Worm (Caenorhabditis elegans): ENCODE data around the gene F09E5.3.
"Not testable (repeated sequence)": the region's sequence is repeated elsewhere in the genome, so short reads cannot be mapped to it uniquely, and the experiment has no call there.

F09E5.3 gene

ce11 chrII:5346350-5346749, 27.4 kb upstream of the F09E5.3 start (continued):
- TF ChIP-seq dmd-9 (GFP tag; IDR thresholded peaks at IDR 0.05) (peak; percentile 85; the same call in 1 of the 2 replicates), D1046.2 (GFP tag; IDR thresholded peaks at IDR 0.05) (peak; percentile 83; the same call in 1 of the 2 replicates), nhr-48 (tag; optimal IDR thresholded peaks at IDR 0.05) (peak; percentile 0), snpc-1.2 (GFP tag; IDR thresholded peaks at IDR 0.05) (peak; percentile 85), arid-1 (GFP tag; conservative IDR thresholded peaks at IDR 0.05) (peak; percentile 84), nhr-102 (tag; optimal IDR thresholded peaks at IDR 0.05) (peak; percentile 40), vab-7 (GFP tag; IDR thresholded peaks at IDR 0.05) (peak; percentile 90), duxl-1 (tag; optimal IDR thresholded peaks at IDR 0.05; ENCODE audit: poor library complexity) (peak; percentile 43), lin-38 (GFP tag; IDR thresholded peaks at IDR 0.05) (peak; percentile 99), ZK337.2 (GFP tag; IDR thresholded peaks at IDR 0.05) (peak; percentile 21; the same call in 1 of the 2 replicates), mep-1 (tag; optimal IDR thresholded peaks at IDR 0.05) (peak; percentile 58), php-3 (GFP tag; IDR thresholded peaks at IDR 0.05) (peak; percentile 92), Y48G9A.11 (GFP tag; IDR thresholded peaks at IDR 0.05) (peak; percentile 86), lin-29 (GFP tag; IDR thresholded peaks at IDR 0.05) (peak; percentile 83), lim-7 (GFP tag; IDR thresholded peaks at IDR 0.05) (peak; percentile 59), T26A8.4 (GFP tag; IDR thresholded peaks at IDR 0.05) (peak; percentile 97), tra-1 (GFP tag; IDR thresholded peaks at IDR 0.05) (peak; percentile 88), nhr-41 (GFP tag; IDR thresholded peaks at IDR 0.05) (peak; percentile 56; the same call in 1 of the 2 replicates), nhr-6 (tag; optimal IDR thresholded peaks at IDR 0.05) (peak; percentile 41), hmg-1.1 (GFP tag; IDR thresholded peaks at IDR 0.05) (peak; percentile 94), mdt-29 (GFP tag; IDR thresholded peaks at IDR 0.05) (peak; percentile 67; the same call in 1 of the 2 replicates), madf-5 (GFP tag; IDR thresholded peaks at IDR 0.05) (peak in 1 of 2 experiments; percentile 86; a peak in 2 of 4 replicates), rbr-2 (tag; optimal IDR thresholded peaks at IDR 0.05) (peak; percentile 21), nhr-77 (tag; optimal IDR thresholded peaks at IDR 0.05) (peak; percentile 27), mes-2 (tag; optimal IDR thresholded peaks at IDR 0.05; ENCODE audit: poor library complexity, severe bottlenecking) (peak; percentile 85), hif-1 (tag; optimal IDR thresholded peaks at IDR 0.05) (peak in 1 of 2 experiments; percentile 12), unc-130 (GFP tag; optimal IDR thresholded peaks at IDR 0.05) (peak; percentile 15)

- 0 out of 2 replicates have a peak, but pooled peaks have one; percentile 41 for TF ChIP-seq lin-1 (GFP tag; IDR thresholded peaks at IDR 0.05)
- 0 out of 2 replicates have a peak, but pooled peaks have one; percentile 39 for TF ChIP-seq ctbp-1 (GFP tag; IDR thresholded peaks at IDR 0.05)
- TF ChIP-seq T26A8.4 (GFP tag; IDR thresholded peaks at IDR 0.05), result peak; percentile 81
- TF ChIP-seq dmd-6 (GFP tag; IDR thresholded peaks at IDR 0.05), result peak; percentile 23; the same call in 1 of the 2 replicates
- peak; percentile 78 for TF ChIP-seq hmg-1.1 (GFP tag; IDR thresholded peaks at IDR 0.05)
- peak; percentile 63; the same call in 1 of the 2 replicates for TF ChIP-seq pha-4 (GFP tag; IDR thresholded peaks at IDR 0.05)
- not testable (repeated sequence) for TF ChIP-seq pha-4 (tag; optimal IDR thresholded peaks at IDR 0.05)
- 0 out of 2 replicates have a peak, but pooled peaks have one; percentile 63 for TF ChIP-seq vab-7 (GFP tag; IDR thresholded peaks at IDR 0.05)
- peak; percentile 82 for TF ChIP-seq lin-38 (GFP tag; IDR thresholded peaks at IDR 0.05)
- 0 out of 2 replicates have a peak, but pooled peaks have one; percentile 25 for TF ChIP-seq ceh-20 (GFP tag; IDR thresholded peaks at IDR 0.05)
These were observed 23.4 kb upstream of the F09E5.3 start, which contains the start of gene F09E5.8 for ce11 chrII:5350357-5350756. F09E5.8 (plus strand) TSS chrII:5350669.

- TF ChIP-seq cey-2 (tag; optimal IDR thresholded peaks at IDR 0.05; ENCODE audit: borderline replicate concordance, insufficient read depth), result no peak
- TF ChIP-seq dmd-9 (GFP tag; IDR thresholded peaks at IDR 0.05), result no peak
- TF ChIP-seq lin-1 (GFP tag; IDR thresholded peaks at IDR 0.05), result no peak
- TF ChIP-seq daf-19 (GFP tag; conservative IDR thresholded peaks at IDR 0.05), result no peak
- no peak for TF ChIP-seq T26A8.4 (GFP tag; IDR thresholded peaks at IDR 0.05)
- TF ChIP-seq zag-1 (tag; optimal IDR thresholded peaks at IDR 0.05), result no peak
- no peak for TF ChIP-seq skn-1 (tag; optimal IDR thresholded peaks at IDR 0.05)
- no peak for TF ChIP-seq zfp-2 (tag; optimal IDR thresholded peaks at IDR 0.05)
- TF ChIP-seq nhr-77 (tag; optimal IDR thresholded peaks at IDR 0.05), result no peak
- TF ChIP-seq lin-39 (tag; optimal IDR thresholded peaks at IDR 0.05), result no peak
- no peak for TF ChIP-seq F44E2.7 (GFP tag; IDR thresholded peaks at IDR 0.05)
- TF ChIP-seq snpc-1.2 (GFP tag; IDR thresholded peaks at IDR 0.05), result no peak
- TF ChIP-seq pha-4 (GFP tag; IDR thresholded peaks at IDR 0.05), result no peak
- no peak for TF ChIP-seq pha-4 (tag; optimal IDR thresholded peaks at IDR 0.05)
- TF ChIP-seq lin-38 (GFP tag; IDR thresholded peaks at IDR 0.05), result no peak
These were observed 22.0 kb upstream of the F09E5.3 start, which contains the start of gene F09E5.7 for ce11 chrII:5351799-5352198. F09E5.7 (plus strand) TSS chrII:5352099.
